Worm (Caenorhabditis elegans) whole organism, L2 larva: ENCODE results near the gene F44E5.1.
A peak's percentile ranks its signal among the peaks of the same experiment; 100 is the strongest.

Source experiments
- crh-2 ChIP-seq: sonication (generic microtip); optimal IDR thresholded peaks from 2 replicates; lab custom pipeline; 2017; ENCODE audit warnings: missing biosample characterization, missing genetic modification characterization
- lin-39 ChIP-seq: fragments of 150-350 bp; optimal IDR thresholded peaks from 2 replicates; lab custom pipeline; 2014; ENCODE audit warnings: missing biosample characterization, missing genetic modification reagents, missing genetic modification characterization
- skn-1 ChIP-seq: sonication (generic microtip); optimal IDR thresholded peaks from 2 replicates; lab custom pipeline; 2017; ENCODE audit warnings: missing biosample characterization, missing genetic modification characterization

F44E5.1 gene

ce11 chrII:11724362-11724761, 50.0 kb downstream of the F44E5.1 start (continued):
- TF ChIP-seq skn-1 (tag; lab: Kevin White, UChicago) (no peak), lin-39 (tag; lab: Kevin White, UChicago) (no peak), crh-2 (tag; lab: Kevin White, UChicago) (peak; percentile 64)
- TF ChIP-seq, all 48 proteins: peak for 17
